Fruit fly (Drosophila melanogaster) whole organism, adult: ENCODE measurements around the gene CG6441.

ENCODE experiments used
- CG11617 ChIP-seq: fragments of 200-800 bp; sonication (Bioruptor generic); optimal IDR thresholded peaks from 2 replicates; lab custom pipeline; 2017; ENCODE audit warnings: mild to moderate bottlenecking, missing biosample characterization, missing genetic modification reagents, missing genetic modification characterization
- CG12768 ChIP-seq: fragments of 200-800 bp; sonication (Bioruptor generic); optimal IDR thresholded peaks from 2 replicates; lab custom pipeline; 2017; ENCODE audit warnings: missing biosample characterization, missing genetic modification characterization, mild to moderate bottlenecking, moderate library complexity, missing genetic modification reagents
- CG14711 ChIP-seq: fragments of 200-800 bp; sonication (Bioruptor generic); optimal IDR thresholded peaks from 2 replicates; lab custom pipeline; 2018; ENCODE audit warnings: missing biosample characterization, mild to moderate bottlenecking, missing genetic modification characterization, moderate library complexity
- CG1620 ChIP-seq: fragments of 200-800 bp; sonication (Bioruptor generic); optimal IDR thresholded peaks from 2 replicates; lab custom pipeline; 2016; ENCODE audit warnings: missing biosample characterization, missing genetic modification characterization
- CG33017 ChIP-seq: fragments of 200-800 bp; sonication (Bioruptor generic); optimal IDR thresholded peaks from 2 replicates; lab custom pipeline; 2018; ENCODE audit warnings: missing biosample characterization, mild to moderate bottlenecking, missing genetic modification characterization, moderate library complexity
- CG5204 ChIP-seq: fragments of 200-800 bp; sonication (Bioruptor generic); optimal IDR thresholded peaks from 2 replicates; lab custom pipeline; 2016; ENCODE audit warnings: missing biosample characterization, missing genetic modification characterization
- CG7045 ChIP-seq: fragments of 200-800 bp; sonication (Bioruptor generic); optimal IDR thresholded peaks from 2 replicates; lab custom pipeline; 2017; ENCODE audit warnings: missing biosample characterization, mild to moderate bottlenecking, missing genetic modification characterization
- CG7101 ChIP-seq: fragments of 200-800 bp; sonication (Bioruptor generic); optimal IDR thresholded peaks from 2 replicates; lab custom pipeline; 2018; ENCODE audit warnings: missing biosample characterization, mild to moderate bottlenecking, missing genetic modification characterization, moderate library complexity
- Clk ChIP-seq: fragments of 200-800 bp; sonication (Bioruptor generic); optimal IDR thresholded peaks from 2 replicates; lab custom pipeline; 2017; ENCODE audit warnings: missing biosample characterization, missing genetic modification characterization
- Crg-1 ChIP-seq: fragments of 200-800 bp; sonication (Bioruptor generic); optimal IDR thresholded peaks from 2 replicates; lab custom pipeline; 2016; ENCODE audit warnings: missing biosample characterization, missing genetic modification characterization
- Hr96 ChIP-seq: fragments of 200-800 bp; sonication (Bioruptor generic); optimal IDR thresholded peaks from 2 replicates; lab custom pipeline; 2016; ENCODE audit warnings: missing biosample characterization, missing genetic modification characterization
- Mnt ChIP-seq: fragments of 200-800 bp; sonication (Bioruptor generic); optimal IDR thresholded peaks from 2 replicates; lab custom pipeline; 2016; ENCODE audit warnings: missing biosample characterization, mild to moderate bottlenecking, missing genetic modification characterization
- bab1 ChIP-seq: fragments of 200-800 bp; sonication (Bioruptor generic); optimal IDR thresholded peaks from 3 replicates; lab custom pipeline; 2019; ENCODE audit warnings: missing biosample characterization, mild to moderate bottlenecking, missing genetic modification characterization, moderate library complexity
- cic ChIP-seq: fragments of 200-800 bp; sonication (Bioruptor generic); optimal IDR thresholded peaks from 2 replicates; lab custom pipeline; 2017; ENCODE audit warnings: missing biosample characterization, mild to moderate bottlenecking, missing genetic modification characterization, moderate library complexity
- cnc ChIP-seq, 2 experiments: fragments of >200 bp; optimal IDR thresholded peaks; 2 replicates each; lab custom pipeline; 2017
- kay ChIP-seq: fragments of 200-800 bp; sonication (Bioruptor generic); peaks from one replicate; lab custom pipeline; 2016; ENCODE audit warnings: missing biosample characterization, missing genetic modification characterization, borderline replicate concordance
- ovo ChIP-seq: fragments of 200-800 bp; sonication (Bioruptor generic); optimal IDR thresholded peaks from 2 replicates; lab custom pipeline; 2016; ENCODE audit warnings: missing biosample characterization, missing genetic modification characterization
- pad ChIP-seq: fragments of 200-800 bp; sonication (Bioruptor generic); optimal IDR thresholded peaks from 3 replicates; lab custom pipeline; 2017; ENCODE audit warnings: missing biosample characterization, missing genetic modification characterization, mild to moderate bottlenecking, moderate library complexity, missing genetic modification reagents
- tj ChIP-seq: fragments of 200-800 bp; sonication (Bioruptor generic); optimal IDR thresholded peaks from 3 replicates; lab custom pipeline; 2017; ENCODE audit warnings: missing biosample characterization, mild to moderate bottlenecking, missing genetic modification characterization, moderate library complexity
- toe ChIP-seq: fragments of 200-800 bp; sonication (Bioruptor generic); optimal IDR thresholded peaks from 2 replicates; lab custom pipeline; 2016; ENCODE audit warnings: missing biosample characterization, missing genetic modification characterization

Gene CG6441

dm6 chr2L:7442106-7442505 lies 32.4 kb upstream of the CG6441 start:
- TF ChIP-seq bab1 (GFP tag; lab: Kevin White, UChicago) = no peak
- TF ChIP-seq Clk (GFP tag; lab: Kevin White, UChicago) = no peak
- no peak for TF ChIP-seq CG12768 (GFP tag; lab: Kevin White, UChicago)
- no peak for TF ChIP-seq CG1620
- TF ChIP-seq Mnt (GFP tag; lab: Kevin White, UChicago) = no peak
- no peak for TF ChIP-seq ovo
- TF ChIP-seq cic (GFP tag; lab: Kevin White, UChicago) = no peak
- TF ChIP-seq tj (GFP tag; lab: Kevin White, UChicago) = no peak
- no peak for TF ChIP-seq pad (GFP tag; lab: Kevin White, UChicago)
- no peak for TF ChIP-seq CG5204 (GFP tag; lab: Kevin White, UChicago)
- no peak for TF ChIP-seq Crg-1 (GFP tag; lab: Kevin White, UChicago)
- no peak for TF ChIP-seq CG33017 (tag; lab: Kevin White, UChicago)
- TF ChIP-seq CG11617 (GFP tag; lab: Kevin White, UChicago) = no peak

- TF ChIP-seq kay = no peak
- TF ChIP-seq CG7101 (tag; lab: Kevin White, UChicago) = no peak
- no peak for TF ChIP-seq CG14711
- TF ChIP-seq cnc (optimal IDR thresholded peaks at IDR 0.05; lab: Kevin White, UChicago) = no peak
- no peak for TF ChIP-seq CG1620
- TF ChIP-seq Hr96 = no peak
Observed at dm6 chr2L:7442929-7443328, 31.6 kb upstream of the CG6441 start.

- TF ChIP-seq pad (GFP tag; lab: Kevin White, UChicago) (no peak), kay (peak; percentile 56)
Observed at dm6 chr2L:7447820-7448219, 26.7 kb upstream of the CG6441 start.

- TF ChIP-seq CG7101 (tag; lab: Kevin White, UChicago) (no peak), tj (GFP tag; lab: Kevin White, UChicago) (no peak), CG1620 (no peak), CG5204 (GFP tag; lab: Kevin White, UChicago) (no peak), CG12768 (GFP tag; lab: Kevin White, UChicago) (no peak), Crg-1 (GFP tag; lab: Kevin White, UChicago) (no peak), CG11617 (GFP tag; lab: Kevin White, UChicago) (no peak), ovo (no peak), Clk (GFP tag; lab: Kevin White, UChicago) (no peak), pad (GFP tag; lab: Kevin White, UChicago) (no peak), CG14711 (no peak), toe (GFP tag; lab: Kevin White, UChicago) (no peak), kay (no peak), cic (GFP tag; lab: Kevin White, UChicago) (no peak), Mnt (GFP tag; lab: Kevin White, UChicago) (no peak), CG33017 (tag; lab: Kevin White, UChicago) (no peak), CG7045 (no peak), Hr96 (no peak)
Observed at dm6 chr2L:7448371-7448770, 26.1 kb upstream of the CG6441 start.

DNA sequence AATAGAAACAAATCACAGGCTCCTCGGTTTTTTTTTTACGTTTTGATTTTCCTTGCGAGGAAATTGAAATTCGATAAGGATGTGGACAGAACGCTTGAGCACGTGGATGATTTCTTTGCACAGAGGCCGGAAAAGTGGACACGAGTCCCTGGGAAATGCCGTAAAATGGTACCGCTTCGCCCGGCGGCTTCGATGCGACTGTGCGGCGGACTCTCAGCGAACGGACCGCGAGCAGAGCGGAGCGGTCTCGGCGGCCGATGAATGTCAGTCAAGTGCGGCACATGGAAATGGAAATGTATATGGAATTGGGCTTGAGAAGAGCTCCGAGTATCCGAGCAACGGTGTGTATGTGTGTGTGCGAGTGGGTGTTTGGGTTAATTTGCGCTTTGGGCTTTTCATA lies 23.5 kb upstream of the CG6441 start, which contains the start of gene santa-maria:
TSS of gene santa-maria (minus strand) at position 279 of the 400 bp plus-strand sequence.
- TF ChIP-seq Mnt (GFP tag; lab: Kevin White, UChicago) = peak; percentile 65
- TF ChIP-seq tj (GFP tag; lab: Kevin White, UChicago) = no peak

DNA sequence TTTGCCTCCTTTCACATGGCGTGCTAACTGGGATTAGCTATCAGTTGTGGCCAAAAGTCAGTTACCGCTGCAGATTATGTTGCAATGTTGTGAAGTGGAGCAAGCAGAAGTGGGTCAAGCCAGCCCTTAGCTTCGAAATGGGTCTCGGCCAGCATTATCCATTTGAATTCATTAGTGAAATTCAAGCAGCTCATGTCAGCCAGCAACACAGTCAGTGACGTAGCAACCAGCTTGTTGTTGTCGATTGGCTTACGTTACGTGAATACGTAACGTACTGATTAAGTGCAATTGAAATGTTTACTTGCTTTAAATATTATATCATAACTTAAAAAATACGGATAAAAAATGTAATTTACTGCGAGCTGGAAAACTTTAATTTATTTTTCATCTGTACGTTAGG lies 22.4 kb upstream of the CG6441 start:
- no peak for TF ChIP-seq bab1 (GFP tag; lab: Kevin White, UChicago)
- TF ChIP-seq tj (GFP tag; lab: Kevin White, UChicago) = no peak
- no peak for TF ChIP-seq CG12768 (GFP tag; lab: Kevin White, UChicago)
- no peak for TF ChIP-seq CG1620
- no peak for TF ChIP-seq kay
- TF ChIP-seq cic (GFP tag; lab: Kevin White, UChicago) = no peak
- TF ChIP-seq CG7045 = no peak
- peak; percentile 4 for TF ChIP-seq Hr96

dm6 chr2L:7454112-7454511 lies 20.4 kb upstream of the CG6441 start, which contains the start of gene Gr28a:
Gr28a (minus strand) TSS chr2L:7454212.
- TF ChIP-seq CG14711 (no peak), cic (GFP tag; lab: Kevin White, UChicago) (no peak), CG33017 (tag; lab: Kevin White, UChicago) (no peak), cnc (optimal IDR thresholded peaks at IDR 0.05; lab: Kevin White, UChicago) (no peak), CG7101 (tag; lab: Kevin White, UChicago) (no peak), CG7045 (no peak), Mnt (GFP tag; lab: Kevin White, UChicago) (no peak), toe (GFP tag; lab: Kevin White, UChicago) (no peak), CG5204 (GFP tag; lab: Kevin White, UChicago) (no peak), Clk (GFP tag; lab: Kevin White, UChicago) (no peak), CG12768 (GFP tag; lab: Kevin White, UChicago) (no peak), kay (no peak), CG11617 (GFP tag; lab: Kevin White, UChicago) (no peak), Crg-1 (GFP tag; lab: Kevin White, UChicago) (no peak), tj (GFP tag; lab: Kevin White, UChicago) (no peak), ovo (no peak), Hr96 (no peak), CG1620 (no peak), pad (GFP tag; lab: Kevin White, UChicago) (no peak)
